Worm (Caenorhabditis elegans) whole organism, L3 larva: ENCODE measurements around the gene sra-11.
A peak's percentile ranks its signal among the peaks of the same experiment; 100 is the strongest.

ENCODE experiments used
- aly-2 ChIP-seq: fragments of 150-350 bp; optimal IDR thresholded peaks from 2 replicates; lab custom pipeline; 2014; ENCODE audit warnings: missing biosample characterization, missing genetic modification characterization
- lsy-12 ChIP-seq: sonication (generic microtip); optimal IDR thresholded peaks from 2 replicates; lab custom pipeline; 2016; ENCODE audit warnings: mild to moderate bottlenecking, missing genetic modification characterization, missing compliant biosample characterization
- mml-1 ChIP-seq: fragments of 150-350 bp; sonication (generic microtip); optimal IDR thresholded peaks from 3 replicates; lab custom pipeline; 2014; ENCODE audit warnings: missing biosample characterization, missing genetic modification characterization
- skn-1 ChIP-seq: fragments of 150-350 bp; optimal IDR thresholded peaks from 2 replicates; lab custom pipeline; 2014; ENCODE audit warnings: missing biosample characterization, missing genetic modification characterization
- snpc-4 ChIP-seq: fragments of 150-350 bp; optimal IDR thresholded peaks from 2 replicates; lab custom pipeline; 2014; ENCODE audit warnings: missing biosample characterization, missing genetic modification characterization
- unc-62 ChIP-seq: fragments of 150-350 bp; sonication (generic microtip); optimal IDR thresholded peaks from 4 replicates; lab custom pipeline; 2014; ENCODE audit warnings: missing biosample characterization, missing genetic modification reagents, missing genetic modification characterization

DNA sequence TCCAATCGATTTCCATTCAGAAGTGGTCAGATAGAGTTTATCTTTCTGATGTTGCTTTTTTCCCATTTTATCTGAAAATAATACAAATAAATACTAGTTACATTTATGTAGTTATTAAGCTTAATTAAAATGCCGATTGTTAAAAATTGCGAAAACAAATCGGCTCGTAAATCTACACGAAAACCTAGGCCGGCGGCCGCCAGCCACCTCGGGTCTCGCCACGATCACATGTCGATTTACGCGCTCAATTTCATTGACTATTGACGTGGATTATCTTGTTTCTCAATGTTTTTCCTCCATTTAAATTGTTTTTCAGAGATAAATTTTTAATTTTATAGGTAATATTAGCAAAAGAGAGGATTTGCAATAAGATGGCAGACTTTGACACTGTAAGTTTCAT is 37.6 kb downstream of the sra-11 start, which contains the start of the genes cyn-4 and copz-1:
- TF ChIP-seq aly-2 (tag; lab: Kevin White, UChicago) (no peak), mml-1 (tag; lab: Kevin White, UChicago) (no peak), lsy-12 (peak; percentile 16), unc-62 (GFP tag; lab: Kevin White, UChicago) (no peak), skn-1 (tag; lab: Kevin White, UChicago) (no peak), snpc-4 (tag; lab: Kevin White, UChicago) (peak; percentile 87)
